Fruit fly (Drosophila melanogaster) S2 (cell line): ENCODE data around the gene Aatf.

Source experiments
- CG8478 ChIP-seq: fragments of >200 bp; optimal IDR thresholded peaks from 2 replicates; lab custom pipeline; 2018
- CTCF ChIP-seq, 2 experiments: fragments of >200 bp; optimal IDR thresholded peaks; 2 replicates each; lab custom pipeline; 2018

dm6 chr2L:6696229-6696628, 21.2 kb upstream of the Aatf start:
- TF ChIP-seq CG8478 (lab: Kevin White, UChicago) (no peak), CTCF (optimal IDR thresholded peaks at IDR 0.05; lab: Kevin White, UChicago) (no peak)
